Fruit fly (Drosophila melanogaster): ENCODE measurements around the gene CG6724.

The CG6724 gene

DNA sequence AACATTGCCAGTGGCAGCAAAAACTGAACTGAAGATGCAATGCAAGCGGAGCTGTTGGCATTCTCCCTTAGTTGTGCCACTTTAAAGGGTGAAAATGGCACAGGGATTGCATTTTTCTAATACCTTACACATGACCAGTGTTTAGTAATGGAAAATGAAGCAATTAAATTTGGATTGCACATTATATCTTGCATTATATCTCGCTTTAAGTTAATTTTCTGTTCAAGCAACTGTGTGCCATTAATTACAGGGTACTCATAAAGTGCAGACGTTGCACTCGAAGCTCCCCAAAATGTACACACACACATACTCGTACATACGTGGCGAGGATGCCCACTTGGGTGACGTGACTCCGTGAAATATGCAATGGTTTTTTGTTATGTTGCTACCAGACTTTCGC lies 10.1 kb downstream of the CG6724 start:
- peak; percentile 35 for TF ChIP-seq Hr39 (GFP tag; optimal IDR thresholded peaks at IDR 0.05)
- no peak for TF ChIP-seq spab (GFP tag; optimal IDR thresholded peaks at IDR 0.05)
- TF ChIP-seq Sox15 (GFP tag; optimal IDR thresholded peaks at IDR 0.05), result peak; percentile 20
- TF ChIP-seq CG10631 (GFP tag; optimal IDR thresholded peaks at IDR 0.05), result peak; percentile 53
- TF ChIP-seq CG6854 (GFP tag; optimal IDR thresholded peaks at IDR 0.05), result no peak
- TF ChIP-seq Hr4 (GFP tag; optimal IDR thresholded peaks at IDR 0.05), result peak; percentile 26
- no peak for TF ChIP-seq fd59A (GFP tag; optimal IDR thresholded peaks at IDR 0.05)
- TF ChIP-seq CG10669 (GFP tag; optimal IDR thresholded peaks at IDR 0.05), result peak; percentile 63
- no peak for TF ChIP-seq vri (GFP tag; optimal IDR thresholded peaks at IDR 0.05)
- TF ChIP-seq lz (GFP tag; optimal IDR thresholded peaks at IDR 0.05), result peak; percentile 49
- peak; percentile 32 for TF ChIP-seq CG1621 (tag; optimal IDR thresholded peaks at IDR 0.05)
- TF ChIP-seq CG8632 (GFP tag; optimal IDR thresholded peaks at IDR 0.05), result peak; percentile 42
- peak; percentile 41 for TF ChIP-seq Sox102F (GFP tag; optimal IDR thresholded peaks at IDR 0.05)
- no peak for TF ChIP-seq Eip93F (GFP tag; optimal IDR thresholded peaks at IDR 0.05)
- peak; percentile 20 for TF ChIP-seq Ets21C (GFP tag; optimal IDR thresholded peaks at IDR 0.05)
- peak; percentile 69 for TF ChIP-seq svp (GFP tag)
- TF ChIP-seq CG8119 (GFP tag; IDR thresholded peaks at IDR 0.05), result no peak
- no peak for TF ChIP-seq CG4318 (GFP tag; optimal IDR thresholded peaks at IDR 0.05)
- peak; percentile 49 for TF ChIP-seq Smox (GFP tag; optimal IDR thresholded peaks at IDR 0.05)
- TF ChIP-seq Blimp-1 (GFP tag; optimal IDR thresholded peaks at IDR 0.05), result no peak
- no peak for TF ChIP-seq fkh (GFP tag; optimal IDR thresholded peaks at IDR 0.05)
- TF ChIP-seq esn (GFP tag; optimal IDR thresholded peaks at IDR 0.05), result peak; percentile 46
- peak; percentile 54 for TF ChIP-seq Eip75B (GFP tag; optimal IDR thresholded peaks at IDR 0.05)
- peak; percentile 61 for TF ChIP-seq Ets96B (tag; optimal IDR thresholded peaks at IDR 0.05)
- peak; percentile 61 for TF ChIP-seq acj6 (GFP tag; optimal IDR thresholded peaks at IDR 0.05)
- peak; percentile 52 for TF ChIP-seq CG6792 (GFP tag; optimal IDR thresholded peaks at IDR 0.05)
- no peak for TF ChIP-seq CG11294 (GFP tag; IDR thresholded peaks at IDR 0.05)
- no peak for TF ChIP-seq net (GFP tag; optimal IDR thresholded peaks at IDR 0.05)
- TF ChIP-seq dac (GFP tag; optimal IDR thresholded peaks at IDR 0.05), result no peak
- TF ChIP-seq pdm3 (GFP tag; optimal IDR thresholded peaks at IDR 0.05), result peak; percentile 51
- TF ChIP-seq CG32006 (GFP tag; optimal IDR thresholded peaks at IDR 0.05), result peak; percentile 57
- TF ChIP-seq Met (GFP tag; optimal IDR thresholded peaks at IDR 0.05), result peak; percentile 33
- TF ChIP-seq topi (GFP tag; optimal IDR thresholded peaks at IDR 0.05), result peak; percentile 45
- no peak for TF ChIP-seq Lpt (GFP tag; optimal IDR thresholded peaks at IDR 0.05)
- peak; percentile 3 for TF ChIP-seq CG11902 (GFP tag; optimal IDR thresholded peaks at IDR 0.05)
- TF ChIP-seq CG31627 (GFP tag; optimal IDR thresholded peaks at IDR 0.05), result peak; percentile 51
- peak; percentile 51 for TF ChIP-seq cyc (GFP tag; optimal IDR thresholded peaks at IDR 0.05)
- peak; percentile 83 for TF ChIP-seq Eip78C (GFP tag)
- no peak for TF ChIP-seq CG15336 (GFP tag; IDR thresholded peaks at IDR 0.05)
- TF ChIP-seq CG8319 (GFP tag; optimal IDR thresholded peaks at IDR 0.05), result peak; percentile 29
- peak; percentile 51 for TF ChIP-seq Sox14 (GFP tag; optimal IDR thresholded peaks at IDR 0.05)
- TF ChIP-seq CG6163 (GFP tag; IDR thresholded peaks at IDR 0.05), result peak; percentile 71
- no peak for TF ChIP-seq fd85E (GFP tag; optimal IDR thresholded peaks at IDR 0.05)
- no peak for TF ChIP-seq CG6808 (GFP tag; optimal IDR thresholded peaks at IDR 0.05)
- peak; percentile 37 for TF ChIP-seq OdsH (GFP tag; optimal IDR thresholded peaks at IDR 0.05)
- peak; percentile 38 for TF ChIP-seq CG3032 (tag; optimal IDR thresholded peaks at IDR 0.05)
- no peak for TF ChIP-seq CG6276 (GFP tag; optimal IDR thresholded peaks at IDR 0.05)
- peak; percentile 21 for TF ChIP-seq CG7368 (GFP tag; optimal IDR thresholded peaks at IDR 0.05)
- peak in 1 of 2 experiments; percentile 33 for TF ChIP-seq ss (GFP tag; optimal IDR thresholded peaks at IDR 0.05)
- TF ChIP-seq Hr38 (GFP tag; optimal IDR thresholded peaks at IDR 0.05), result no peak
- TF ChIP-seq achi (GFP tag; optimal IDR thresholded peaks at IDR 0.05), result peak; percentile 45
- no peak for TF ChIP-seq eg (GFP tag; IDR thresholded peaks at IDR 0.05)
- TF ChIP-seq CG16779 (tag; optimal IDR thresholded peaks at IDR 0.05), result no peak

Measured in whole organism, prepupa.